Fruit fly (Drosophila melanogaster) whole organism, larva: Measurements from ENCODE around the gene CG12728.

ENCODE experiments used
- noc ChIP-seq: fragments of 200-800 bp; sonication (Bioruptor generic); optimal IDR thresholded peaks from 3 replicates; lab custom pipeline; 2019; ENCODE audit warnings: missing biosample characterization, mild to moderate bottlenecking, missing genetic modification characterization, moderate library complexity

CG12728 gene

DNA sequence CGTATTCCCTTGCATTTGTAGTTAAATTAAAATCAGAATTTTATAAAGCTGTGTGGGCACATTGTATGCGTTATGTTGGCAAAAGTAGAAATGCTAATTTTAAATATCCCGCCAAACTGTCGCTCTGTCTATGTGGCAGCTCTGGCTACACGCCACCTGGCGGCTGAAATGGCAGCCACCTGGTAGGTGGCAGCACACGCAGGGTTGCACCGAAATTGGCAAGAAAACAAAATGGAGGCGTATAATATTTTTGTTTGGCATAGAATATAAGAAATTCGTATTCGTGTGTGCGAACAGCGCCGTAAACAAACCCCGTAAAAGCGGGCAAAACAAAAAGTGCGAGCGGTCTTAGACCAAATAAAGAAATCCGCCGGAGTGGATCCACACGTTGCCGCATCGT lies 34.5 kb upstream of the CG12728 start, which contains the start of gene CG12236:
Gene CG12236, plus strand, starts transcription at position 220 of the 400 bp plus-strand sequence.
- peak; percentile 13 for TF ChIP-seq noc (tag; lab: Kevin White, UChicago)

DNA sequence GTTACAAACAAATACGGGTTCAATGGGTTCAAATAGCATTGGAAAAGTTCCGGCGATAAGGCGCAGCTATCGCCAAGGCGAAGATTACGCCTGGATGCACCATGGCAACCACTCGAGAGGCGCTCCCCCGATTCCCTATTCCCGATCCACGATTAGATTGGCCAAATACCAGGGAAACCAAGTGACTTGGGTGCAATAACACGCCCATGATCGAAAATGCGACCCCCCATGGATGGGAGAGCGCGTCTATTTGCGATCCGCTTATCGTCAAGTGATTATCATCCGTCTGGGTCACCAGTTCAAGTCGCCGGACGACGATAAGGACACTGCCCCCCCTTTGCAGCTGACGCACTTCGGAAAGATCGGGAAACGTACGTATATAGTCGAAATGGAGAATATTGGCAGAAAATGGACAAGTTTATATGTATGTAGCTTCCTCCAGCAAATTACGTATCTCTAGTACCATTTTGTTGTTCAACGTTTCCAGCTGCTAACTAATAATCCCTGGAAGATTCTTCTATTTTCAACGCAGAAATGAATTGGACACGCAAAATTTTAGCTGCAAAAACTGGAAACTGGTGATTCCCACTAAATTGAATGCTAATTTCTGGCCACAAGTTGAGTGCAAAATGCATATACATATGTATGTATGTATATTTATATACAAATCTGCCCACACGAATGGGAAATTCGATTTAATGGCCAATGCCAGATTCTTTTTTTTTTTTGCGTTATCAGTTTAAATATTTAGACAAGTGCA lies 27.2 kb upstream of the CG12728 start:
- TF ChIP-seq noc (tag; lab: Kevin White, UChicago): peak; percentile 41

DNA sequence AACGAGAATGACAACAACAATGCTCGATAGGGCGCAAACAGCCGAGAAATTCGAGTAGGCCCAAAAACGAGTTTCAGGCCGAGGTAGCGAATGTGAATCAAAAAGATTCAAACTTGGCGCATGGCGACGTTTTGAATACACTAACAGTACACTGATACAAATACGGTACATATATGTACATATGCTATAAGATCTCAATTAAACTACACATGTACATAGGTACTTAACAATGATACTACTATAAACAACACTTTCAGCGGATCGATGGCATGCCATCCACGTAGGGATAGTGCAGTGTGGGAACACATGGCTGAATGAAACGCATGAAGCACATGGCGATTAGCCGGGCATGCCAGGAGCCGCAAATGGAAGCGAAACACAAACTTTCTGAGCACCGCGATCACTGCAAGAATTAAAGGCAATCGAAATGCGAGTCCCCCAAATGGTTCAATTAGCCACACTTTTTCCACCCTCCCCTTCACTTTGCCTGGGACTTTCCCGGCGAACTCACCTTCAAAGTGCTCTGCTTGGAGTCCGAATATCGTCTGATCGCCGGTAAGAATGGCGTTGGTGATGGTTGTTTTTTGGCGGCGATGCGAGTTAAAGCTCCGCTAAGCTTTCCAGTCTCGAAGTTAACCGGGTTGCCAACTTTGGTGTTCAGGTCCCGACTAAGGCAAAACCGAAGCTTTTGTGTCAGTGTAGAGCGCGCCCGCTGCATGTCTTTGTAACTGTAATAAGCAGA lies 26.5 kb upstream of the CG12728 start:
- TF ChIP-seq noc (tag; lab: Kevin White, UChicago): peak; percentile 7

DNA sequence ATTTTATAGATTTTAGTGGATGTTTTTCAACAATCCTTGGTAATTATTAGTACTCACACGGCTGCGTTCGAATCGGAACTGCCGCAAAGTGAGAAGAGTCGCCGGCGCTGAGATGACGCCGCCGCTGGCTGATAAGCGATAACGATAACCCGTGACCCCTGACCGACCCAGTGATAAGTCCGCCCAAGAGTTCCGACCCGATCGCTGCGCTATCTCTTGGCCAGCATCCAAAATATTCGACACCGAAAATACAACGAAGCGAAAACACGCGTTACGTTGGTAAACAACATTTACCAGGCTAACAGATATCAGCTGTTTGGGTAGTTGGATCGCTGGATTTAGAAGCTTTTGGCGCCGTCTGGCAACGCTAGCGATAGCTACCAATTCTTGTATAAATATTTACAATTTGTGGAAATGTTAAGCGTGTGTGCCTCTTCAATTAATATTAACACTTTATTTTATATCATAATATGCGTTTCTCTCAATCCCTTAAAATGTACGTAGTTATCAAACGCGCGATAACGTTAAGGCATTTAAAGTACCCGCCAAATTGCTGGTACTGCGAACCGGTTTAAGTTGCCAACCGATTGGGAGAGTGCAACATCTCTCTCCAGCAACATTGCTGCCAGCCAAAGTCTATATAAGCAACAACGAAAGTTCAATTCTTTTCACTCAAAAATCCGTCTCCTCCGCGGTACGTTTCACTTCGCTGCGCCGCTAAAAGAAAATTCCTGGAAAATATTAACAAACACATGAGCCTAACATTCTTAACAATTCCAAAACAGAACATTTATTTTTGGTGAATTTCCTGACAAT lies 25.7 kb upstream of the CG12728 start, which contains the start of the genes Shmt and CG3726:
Gene Shmt, minus strand, starts transcription at position 304 of the 816 bp plus-strand sequence.
Gene CG3726, plus strand, starts transcription at position 604 of the 816 bp plus-strand sequence.
- TF ChIP-seq noc (tag; lab: Kevin White, UChicago): no peak

DNA sequence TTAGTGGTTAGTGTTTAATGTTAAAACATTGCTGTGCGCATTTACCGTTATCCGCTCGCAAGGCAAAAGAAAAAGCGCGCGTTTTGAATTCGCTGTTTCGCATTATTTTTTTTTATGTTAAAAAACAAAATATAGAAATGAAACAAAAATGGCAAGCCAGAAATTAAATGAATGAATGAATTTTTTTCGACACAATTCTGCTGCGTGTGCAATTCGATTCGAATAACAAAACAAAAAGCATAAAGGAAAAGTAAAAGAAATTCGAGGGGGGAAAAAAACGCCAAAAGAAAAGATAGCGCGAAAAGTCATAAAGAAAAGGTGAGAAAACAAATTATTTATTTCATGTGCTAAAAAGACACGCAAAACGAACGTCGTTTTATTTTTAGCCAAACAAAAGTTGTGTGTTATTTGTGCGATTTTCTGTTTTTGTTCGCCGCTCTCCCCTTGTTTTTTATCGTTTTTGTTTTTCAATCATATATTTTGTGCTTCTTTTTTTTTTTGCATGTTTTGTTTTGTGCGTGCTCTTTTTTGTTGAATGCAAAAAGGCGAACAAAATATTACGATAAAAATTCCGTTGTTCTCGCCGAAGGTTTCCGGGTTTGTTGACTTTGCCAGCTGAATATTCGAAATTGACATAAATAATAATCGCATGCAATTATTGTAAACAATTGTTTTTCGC lies 25.0 kb upstream of the CG12728 start:
- TF ChIP-seq noc (tag; lab: Kevin White, UChicago): no peak

DNA sequence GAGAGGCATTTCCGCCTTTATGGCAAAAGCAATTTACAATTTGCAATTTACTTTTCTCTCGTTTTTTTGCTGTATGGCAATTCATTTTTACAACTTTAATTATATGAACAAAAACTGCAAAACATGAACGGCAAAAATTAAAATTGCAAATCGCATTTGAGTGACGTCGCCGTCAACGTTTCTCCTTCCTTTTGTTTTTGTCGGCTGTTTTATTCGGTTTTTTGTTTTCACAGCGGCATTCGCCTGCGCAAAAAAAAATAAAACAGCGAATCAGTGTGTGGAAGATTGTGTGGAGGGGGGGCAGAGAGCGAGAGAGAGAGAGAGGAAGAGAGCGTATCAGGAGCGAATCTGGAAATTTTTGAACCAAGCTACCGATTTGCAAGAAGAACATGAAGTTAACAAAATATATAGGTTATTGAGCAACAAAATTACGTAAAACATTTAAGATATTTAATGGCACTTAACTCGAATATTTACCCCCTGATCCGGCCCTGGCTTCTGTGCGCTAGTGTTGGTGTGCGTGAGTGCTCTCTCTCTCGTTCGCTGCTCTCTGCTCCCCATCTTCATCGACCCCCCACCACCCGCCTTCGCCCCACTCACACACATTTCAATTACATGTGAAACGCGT lies 23.8 kb upstream of the CG12728 start:
- TF ChIP-seq noc (tag; lab: Kevin White, UChicago): peak; percentile 97

DNA sequence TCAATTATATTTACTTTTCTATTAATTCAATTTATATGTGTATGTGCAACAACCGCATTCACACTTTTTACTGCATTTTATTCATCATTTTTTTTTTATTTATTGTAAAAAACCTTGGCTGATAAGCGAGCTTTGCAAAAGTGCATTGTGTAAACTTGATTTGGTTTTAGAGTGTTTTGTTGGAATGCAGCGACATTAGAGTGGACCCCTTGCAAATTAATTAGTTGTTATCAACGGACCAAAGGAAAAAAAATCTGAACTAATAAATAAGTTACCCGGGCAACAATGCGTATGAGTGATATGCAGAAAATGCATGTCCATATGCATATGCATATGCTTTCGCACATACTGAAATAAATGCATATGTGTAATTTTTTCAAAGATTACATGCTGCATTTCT lies 21.5 kb upstream of the CG12728 start:
- no peak for TF ChIP-seq noc (tag; lab: Kevin White, UChicago)

DNA sequence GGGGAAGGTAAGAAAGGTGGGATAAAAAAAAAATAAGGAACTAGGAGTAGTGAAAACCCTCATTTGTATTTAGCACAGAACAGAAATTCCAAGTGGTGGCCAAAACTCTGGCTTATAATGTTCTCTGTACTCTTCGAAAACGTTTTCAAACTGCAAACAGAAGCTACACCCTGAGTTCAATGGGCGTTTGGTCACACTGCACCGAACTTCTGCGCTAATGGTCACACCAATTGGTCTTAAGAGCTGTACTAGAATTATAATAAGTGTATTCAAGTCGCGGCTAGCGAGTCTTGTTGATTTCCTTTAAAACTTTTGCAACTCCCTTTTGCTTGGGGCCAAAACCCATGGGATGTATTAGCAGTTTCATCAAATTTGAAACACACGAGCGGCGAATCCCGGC lies 20.3 kb upstream of the CG12728 start:
- TF ChIP-seq noc (tag; lab: Kevin White, UChicago): no peak

DNA sequence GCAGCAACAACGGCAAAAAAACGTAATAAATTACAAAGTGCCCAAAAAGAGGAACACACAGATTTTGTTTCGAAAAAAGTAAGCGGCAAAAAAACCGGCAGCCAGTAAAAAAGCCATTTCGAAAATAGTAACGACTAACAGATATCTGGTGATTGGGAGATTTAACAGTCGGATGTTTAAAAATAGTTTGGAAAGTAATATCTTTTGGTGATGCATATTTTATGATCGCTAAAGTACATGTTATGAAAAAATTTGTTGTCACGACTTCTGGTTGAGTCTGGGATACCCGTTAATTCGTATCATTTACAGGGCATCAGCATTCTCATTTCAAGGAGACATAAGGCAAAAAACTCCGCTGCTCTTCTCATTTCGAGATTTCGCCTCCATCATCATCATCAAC lies 19.3 kb upstream of the CG12728 start:
- no peak for TF ChIP-seq noc (tag; lab: Kevin White, UChicago)

DNA sequence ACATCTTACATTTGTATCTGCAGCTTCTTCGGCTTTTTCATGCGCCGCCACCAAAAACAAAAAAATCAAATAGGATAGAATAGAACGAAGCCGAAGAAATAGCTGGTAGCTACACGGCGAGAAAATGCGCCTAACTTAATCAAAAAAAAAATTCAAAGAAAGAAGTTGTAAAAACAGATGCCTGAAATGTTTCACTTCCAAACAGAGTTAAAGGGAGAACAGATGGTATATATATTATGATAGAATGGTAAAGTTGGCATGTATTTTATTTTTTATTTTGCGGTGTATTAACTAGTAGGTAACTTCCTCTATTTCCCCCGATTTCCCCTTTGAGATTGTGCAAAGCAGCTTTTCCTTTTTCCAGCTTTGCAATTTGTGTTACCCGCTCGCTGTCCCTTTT lies 18.0 kb upstream of the CG12728 start:
- TF ChIP-seq noc (tag; lab: Kevin White, UChicago): no peak

DNA sequence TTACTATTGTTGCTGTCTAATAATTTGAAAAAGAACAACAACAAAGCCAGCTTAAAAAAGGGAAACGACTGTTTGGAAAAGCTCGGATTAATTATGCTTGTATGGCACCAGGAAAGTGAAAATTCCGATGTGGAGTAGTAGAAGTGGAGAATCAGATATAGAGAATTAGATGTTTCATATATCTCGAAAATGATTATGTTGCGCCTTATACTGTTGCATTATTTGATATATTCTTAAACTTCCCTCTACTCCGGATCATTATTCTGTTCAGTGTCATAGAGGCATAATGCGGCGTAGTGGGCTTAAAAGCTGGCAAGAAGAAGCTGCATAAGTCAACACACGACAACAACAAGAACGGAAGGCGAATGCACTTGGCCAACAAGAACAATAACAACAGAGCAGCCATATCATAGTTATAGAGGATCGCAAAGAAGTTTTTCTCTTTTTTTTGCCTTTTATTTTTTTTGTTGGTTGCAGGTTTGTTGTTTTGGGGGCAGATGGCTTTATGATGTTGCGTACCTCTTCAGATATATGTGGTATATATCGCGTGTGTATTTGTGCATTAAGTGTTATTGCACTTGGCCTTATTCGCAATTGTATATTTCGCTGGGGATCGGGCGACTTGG lies 16.5 kb upstream of the CG12728 start:
- no peak for TF ChIP-seq noc (tag; lab: Kevin White, UChicago)

DNA sequence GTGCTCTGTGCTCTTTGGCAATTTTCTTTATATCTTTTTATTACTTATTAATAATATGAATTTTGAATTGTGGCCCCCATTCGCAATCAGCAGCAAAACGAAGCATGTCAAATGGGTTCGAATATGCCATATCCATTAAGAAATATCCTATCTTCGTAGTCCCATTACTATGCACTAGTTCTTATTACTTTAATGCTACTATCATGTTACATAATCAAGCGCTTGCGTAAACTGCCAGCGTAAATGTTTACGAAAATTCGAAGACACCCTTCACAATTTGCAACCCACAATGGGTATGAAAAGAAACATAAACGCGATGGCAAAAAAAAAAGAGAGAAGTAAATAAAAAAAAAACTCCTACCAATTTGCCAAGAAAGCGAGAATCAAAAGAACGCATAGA lies 15.7 kb upstream of the CG12728 start:
- TF ChIP-seq noc (tag; lab: Kevin White, UChicago): peak; percentile 7

DNA sequence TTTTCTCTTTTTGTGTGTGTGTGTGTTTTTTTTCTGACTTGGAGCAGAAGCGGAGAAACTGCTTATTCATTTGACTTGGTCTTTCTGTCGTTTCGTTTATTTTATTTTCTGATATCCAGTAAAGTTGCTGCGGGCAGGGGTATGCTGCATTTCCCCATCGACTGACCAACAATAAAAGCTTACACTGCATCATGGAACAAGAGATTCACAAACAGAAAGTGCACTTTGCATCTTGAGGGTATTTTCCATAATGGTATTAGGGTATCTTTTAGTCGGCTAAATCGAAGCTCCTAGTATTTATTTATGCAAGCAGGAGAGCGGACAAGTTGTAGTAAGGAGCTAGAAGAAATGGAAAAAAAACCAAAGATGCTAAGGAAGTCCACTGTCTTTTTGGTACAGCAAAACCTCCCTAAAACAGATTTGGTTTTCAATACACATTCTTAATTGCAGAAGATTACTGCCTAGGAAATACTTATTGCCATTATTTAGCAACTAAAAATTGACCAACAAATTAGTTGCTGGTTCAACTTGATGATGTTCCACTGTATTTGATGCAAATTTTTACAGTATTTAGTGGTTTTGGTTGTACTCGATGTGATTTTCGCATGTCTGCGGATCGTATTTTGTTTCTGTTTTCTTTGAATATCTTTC lies 9.9 kb upstream of the CG12728 start:
- TF ChIP-seq noc (tag; lab: Kevin White, UChicago): peak; percentile 27
